Fruit fly (Drosophila melanogaster) whole organism, prepupa: ENCODE data around the gene fy.

Experiments
- CG7368 ChIP-seq: fragments of 200-800 bp; sonication (Bioruptor generic); optimal IDR thresholded peaks from 3 replicates; lab custom pipeline; 2016; ENCODE audit warnings: missing biosample characterization, missing genetic modification characterization
- Lpt ChIP-seq: fragments of 200-800 bp; sonication (Bioruptor generic); optimal IDR thresholded peaks from 3 replicates; lab custom pipeline; 2016; ENCODE audit warnings: missing biosample characterization, missing genetic modification characterization
- fkh ChIP-seq: fragments of 200-800 bp; sonication (Bioruptor generic); optimal IDR thresholded peaks from 3 replicates; lab custom pipeline; 2017; ENCODE audit warnings: missing biosample characterization, mild to moderate bottlenecking, missing genetic modification characterization, moderate library complexity
- topi ChIP-seq: fragments of 200-800 bp; sonication (Bioruptor generic); optimal IDR thresholded peaks from 3 replicates; lab custom pipeline; 2016; ENCODE audit warnings: missing biosample characterization, missing genetic modification characterization

DNA sequence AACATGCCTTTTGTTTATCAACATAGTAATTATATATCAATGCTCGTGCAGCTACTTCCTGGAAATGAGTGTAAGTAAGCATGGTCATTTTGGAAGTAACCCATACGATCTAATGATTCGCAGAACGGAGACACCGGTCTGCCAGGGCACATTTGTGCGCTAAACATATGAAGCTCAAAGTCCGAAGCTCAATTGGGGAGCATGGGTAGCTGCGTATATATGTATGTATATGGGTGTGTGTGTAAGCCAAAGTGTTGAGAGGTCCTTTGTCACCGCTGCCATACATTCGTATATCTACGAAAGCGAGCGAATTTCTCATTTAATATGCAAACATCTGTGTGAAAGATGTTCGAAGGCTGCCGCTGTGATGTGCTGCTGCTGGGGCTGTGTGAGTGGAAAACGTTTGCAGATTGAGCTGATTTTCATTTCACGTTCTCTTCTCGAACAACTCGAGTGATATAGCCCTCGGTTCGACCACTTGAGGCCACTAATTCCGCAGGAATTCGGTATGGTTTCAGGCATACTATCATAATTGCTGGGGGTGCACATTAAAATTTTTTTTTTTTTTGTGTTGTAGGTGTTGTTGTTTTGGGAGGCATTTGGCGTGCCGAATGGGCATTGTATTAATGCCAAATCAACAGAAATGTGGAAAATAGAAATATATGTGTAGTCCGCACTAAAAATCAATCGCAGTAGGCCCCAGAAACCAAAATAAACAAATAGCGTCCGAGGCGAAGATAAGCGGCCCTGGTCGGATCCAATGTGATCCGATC lies 15.2 kb upstream of the fy start:
- TF ChIP-seq CG7368, result no peak
- no peak for TF ChIP-seq fkh (GFP tag; lab: Kevin White, UChicago)
- TF ChIP-seq topi (GFP tag; lab: Kevin White, UChicago), result no peak
- TF ChIP-seq Lpt (GFP tag; lab: Kevin White, UChicago), result no peak
